Fruit fly (Drosophila melanogaster): ENCODE measurements around the gene Imp.

Gene Imp

DNA sequence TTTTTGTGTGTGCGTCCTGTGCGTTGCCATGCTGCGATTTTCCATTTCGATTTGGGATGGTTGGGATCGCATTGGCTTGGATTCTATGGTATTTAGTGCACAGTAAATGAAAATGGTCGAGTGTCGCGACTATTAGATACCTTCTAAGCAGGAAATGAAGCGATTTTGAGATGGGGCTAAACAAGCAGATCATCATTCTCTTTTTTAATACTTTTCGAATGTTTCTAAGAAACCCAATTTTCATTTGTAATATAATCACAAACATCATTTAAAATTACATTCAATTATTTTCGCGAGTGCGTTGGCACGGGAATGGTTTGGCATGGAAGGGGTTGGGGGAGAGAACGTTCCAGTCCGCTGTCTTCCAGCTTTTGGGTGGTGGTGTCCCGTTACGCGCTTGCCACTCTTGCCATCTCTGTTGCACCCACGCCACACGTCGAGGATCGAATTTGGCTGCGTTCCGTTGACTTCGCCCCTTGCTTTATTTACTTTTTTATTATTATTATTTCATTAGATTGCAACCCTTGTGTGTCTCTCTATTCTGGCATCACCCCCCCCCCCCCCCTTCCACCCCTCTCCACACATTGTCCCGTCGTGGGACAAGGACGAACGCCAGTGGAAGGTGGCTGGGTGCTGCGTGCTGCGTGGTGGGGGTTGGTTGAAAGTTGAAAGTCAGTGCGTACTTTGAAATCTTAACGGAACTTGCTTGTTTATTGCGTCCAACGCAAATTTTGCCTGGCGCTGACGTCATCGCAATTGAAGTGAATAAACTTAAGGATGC, 1.5 kb upstream of the Imp start (continued):
- TF ChIP-seq kay (GFP tag; optimal IDR thresholded peaks at IDR 0.05) (no peak), tgo (GFP tag; IDR thresholded peaks at IDR 0.05) (peak; percentile 19; the same call in 1 of the 3 replicates), Bdp1 (GFP tag; optimal IDR thresholded peaks at IDR 0.05) (peak; percentile 6), CG8281 (tag; optimal IDR thresholded peaks at IDR 0.05) (no peak), Hmx (GFP tag; optimal IDR thresholded peaks at IDR 0.05) (no peak), bigmax (GFP tag; optimal IDR thresholded peaks at IDR 0.05) (no peak), Bgb (GFP tag; IDR thresholded peaks at IDR 0.05; ENCODE audit: partially characterized antibody) (no peak), Meics (GFP tag; optimal IDR thresholded peaks at IDR 0.05) (peak; percentile 7), CG30020 (tag; optimal IDR thresholded peaks at IDR 0.05) (no peak), twi (tag; optimal IDR thresholded peaks at IDR 0.05) (no peak), CG1602 (GFP tag; optimal IDR thresholded peaks at IDR 0.05) (peak; percentile 9), abd-A (tag; optimal IDR thresholded peaks at IDR 0.05) (peak; percentile 36), CG17829 (tag; optimal IDR thresholded peaks at IDR 0.05) (peak; percentile 41), CG3281 (GFP tag; optimal IDR thresholded peaks at IDR 0.05) (no peak), ara (GFP tag; IDR thresholded peaks at IDR 0.05) (peak; percentile 30; the same call in 1 of the 2 replicates), fd102C (GFP tag; optimal IDR thresholded peaks at IDR 0.05) (no peak), CG9609 (GFP tag; optimal IDR thresholded peaks at IDR 0.05) (no peak), D (optimal IDR thresholded peaks at IDR 0.05) (no peak), D (GFP tag; optimal IDR thresholded peaks at IDR 0.05) (peak; percentile 54), Rfx (GFP tag; IDR thresholded peaks at IDR 0.05) (no peak), zen2 (GFP tag; IDR thresholded peaks at IDR 0.05; ENCODE audit: partially characterized antibody) (no peak), CG4404 (GFP tag; IDR thresholded peaks at IDR 0.05) (peak; percentile 16; the same call in 1 of the 2 replicates), NC2α (GFP tag; optimal IDR thresholded peaks at IDR 0.05) (no peak), pum (GFP tag; optimal IDR thresholded peaks at IDR 0.05) (no peak), cato (GFP tag; optimal IDR thresholded peaks at IDR 0.05; ENCODE audit: borderline replicate concordance) (no peak), Hr39 (optimal IDR thresholded peaks at IDR 0.05) (no peak), Neu2 (GFP tag; optimal IDR thresholded peaks at IDR 0.05; ENCODE audit: borderline replicate concordance) (no peak), CG6813 (GFP tag; optimal IDR thresholded peaks at IDR 0.05) (no peak), sqz (GFP tag; optimal IDR thresholded peaks at IDR 0.05) (no peak), Lim3 (GFP tag; IDR thresholded peaks at IDR 0.05) (no peak), CG12744 (GFP tag; optimal IDR thresholded peaks at IDR 0.05) (no peak), tx (GFP tag; optimal IDR thresholded peaks at IDR 0.05) (no peak), CG1529 (GFP tag; optimal IDR thresholded peaks at IDR 0.05) (no peak), Lhr (GFP tag; optimal IDR thresholded peaks at IDR 0.05) (no peak), lov (optimal IDR thresholded peaks at IDR 0.05) (no peak), lov (GFP tag; IDR thresholded peaks at IDR 0.05) (no peak), toy (GFP tag; IDR thresholded peaks at IDR 0.05) (no peak), CG3847 (GFP tag; IDR thresholded peaks at IDR 0.05) (no peak), nom (GFP tag; optimal IDR thresholded peaks at IDR 0.05) (no peak), gsb-n (tag; optimal IDR thresholded peaks at IDR 0.05) (peak; percentile 76), CG31388 (GFP tag; optimal IDR thresholded peaks at IDR 0.05) (no peak), Max (GFP tag; optimal IDR thresholded peaks at IDR 0.05) (no peak), Doc2 (GFP tag; IDR thresholded peaks at IDR 0.05) (no peak), Deaf1 (tag; optimal IDR thresholded peaks at IDR 0.05) (no peak), ewg (GFP tag; optimal IDR thresholded peaks at IDR 0.05) (peak; percentile 24), CG2199 (GFP tag; IDR thresholded peaks at IDR 0.05) (no peak), BEAF-32 (GFP tag; optimal IDR thresholded peaks at IDR 0.05) (no peak), NfI (GFP tag; optimal IDR thresholded peaks at IDR 0.05) (no peak), oc (tag; optimal IDR thresholded peaks at IDR 0.05) (peak; percentile 28), zen (tag; optimal IDR thresholded peaks at IDR 0.05) (no peak)
